Worm (Caenorhabditis elegans): Measurements from ENCODE around the gene Y54G11A.17.
"Not testable (repeated sequence)": the region's sequence is repeated elsewhere in the genome, so short reads cannot be mapped to it uniquely, and the experiment has no call there.

- not testable (repeated sequence) for TF ChIP-seq elt-1, aly-2, sem-4 (tag; optimal IDR thresholded peaks at IDR 0.05)
Observed at ce11 chrII:14346243-14346642, 3.0 kb downstream of the Y54G11A.17 start, which contains the start of gene Y54G11A.9.
